Worm (Caenorhabditis elegans): ENCODE measurements around the gene K09F5.4.

DNA sequence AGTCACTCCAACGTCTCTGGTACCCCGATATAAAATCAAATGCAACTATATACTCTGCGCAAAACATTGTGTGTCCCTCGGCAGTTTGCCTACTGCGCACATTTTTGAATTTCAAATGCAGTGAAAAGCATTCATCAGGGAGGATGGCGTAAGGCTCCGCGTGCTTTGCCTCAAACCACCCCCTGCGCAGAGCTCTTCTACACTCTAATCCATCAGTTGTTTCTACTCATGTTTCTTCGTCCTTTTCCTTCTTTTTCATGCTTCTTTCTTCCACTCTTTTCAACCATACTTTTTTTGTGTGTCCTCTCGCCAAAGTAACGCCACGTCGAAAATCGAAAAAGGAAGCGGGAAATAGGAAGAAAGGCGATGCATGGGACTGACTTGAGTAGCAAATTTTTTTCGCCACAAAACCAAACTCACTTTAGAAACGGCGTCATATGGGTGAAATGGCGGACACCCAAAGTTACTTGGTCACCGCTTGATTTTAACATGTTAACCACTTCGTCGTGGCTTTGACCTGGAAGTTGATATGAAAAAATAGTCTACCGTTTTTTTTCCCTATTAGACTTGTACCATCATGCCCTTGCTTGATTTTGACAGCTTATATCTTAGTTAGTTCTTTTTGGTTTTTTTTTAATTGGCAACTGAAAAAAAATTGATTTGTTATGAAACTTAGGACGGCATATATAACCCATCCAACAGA is 32.0 kb downstream of the K09F5.4 start:
- TF ChIP-seq C34F6.9 (tag; optimal IDR thresholded peaks at IDR 0.05) (peak; percentile 21), ztf-11 (tag; optimal IDR thresholded peaks at IDR 0.05) (no peak), ama-1 (optimal IDR thresholded peaks at IDR 0.05) (no peak), nhr-11 (tag; optimal IDR thresholded peaks at IDR 0.05) (no peak), ztf-4 (tag; optimal IDR thresholded peaks at IDR 0.05) (no peak), egl-27 (tag; optimal IDR thresholded peaks at IDR 0.05) (no peak), blmp-1 (tag; optimal IDR thresholded peaks at IDR 0.05; ENCODE audit: insufficient read depth) (no peak)
